Worm (Caenorhabditis elegans): ENCODE data around the gene srh-3.

ce11 chrV:1699228-1699795 lies 16.9 kb downstream of the srh-3 start:
- TF ChIP-seq nhr-28 (tag; optimal IDR thresholded peaks at IDR 0.05): no peak
- TF ChIP-seq nhr-76 (tag; optimal IDR thresholded peaks at IDR 0.05): no peak
- TF ChIP-seq unc-39 (tag; optimal IDR thresholded peaks at IDR 0.05): no peak
- no peak for TF ChIP-seq elt-3 (tag; optimal IDR thresholded peaks at IDR 0.05)
- no peak for TF ChIP-seq nhr-2 (tag; optimal IDR thresholded peaks at IDR 0.05)
- TF ChIP-seq flh-1 (GFP tag; optimal IDR thresholded peaks at IDR 0.05): no peak
